Fruit fly (Drosophila melanogaster): ENCODE results near the gene Abcd3.

Abcd3 gene

DNA sequence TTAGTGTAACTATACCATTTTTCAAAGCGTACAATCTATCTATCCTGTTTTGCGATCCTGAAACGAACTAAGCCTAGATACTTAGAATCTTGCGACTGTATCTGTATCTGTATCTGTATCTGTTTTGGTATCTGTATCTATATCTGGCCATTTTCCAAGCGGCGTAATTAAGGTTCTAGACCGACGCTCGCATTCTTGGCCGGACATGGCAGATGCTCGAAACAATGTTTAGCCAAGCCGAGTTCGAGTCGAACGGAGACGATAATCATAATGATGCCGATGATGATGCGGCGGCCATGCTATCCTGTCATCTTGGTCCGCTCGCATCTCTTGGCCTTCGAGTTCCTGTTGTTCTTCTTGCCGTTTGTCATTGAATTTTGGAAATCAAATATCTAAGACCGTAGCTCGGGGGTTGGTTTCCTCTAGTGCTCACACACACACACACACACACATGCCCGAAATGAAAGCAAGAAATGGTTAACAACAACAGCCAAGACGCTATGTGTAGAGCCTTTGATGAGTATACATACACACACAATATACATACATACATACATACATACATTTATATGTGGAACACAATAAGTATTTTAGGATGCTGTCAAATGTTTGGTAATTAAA lies 21.5 kb downstream of the Abcd3 start (continued):
- TF ChIP-seq Awh (GFP tag; IDR thresholded peaks at IDR 0.05) (no peak), bab2 (GFP tag; optimal IDR thresholded peaks at IDR 0.05) (no peak), CG7556 (GFP tag; optimal IDR thresholded peaks at IDR 0.05) (no peak), CG14710 (tag; optimal IDR thresholded peaks at IDR 0.05) (no peak), CG4617 (GFP tag; optimal IDR thresholded peaks at IDR 0.05; ENCODE audit: borderline replicate concordance) (no peak), CG2875 (GFP tag; optimal IDR thresholded peaks at IDR 0.05) (no peak), Tbp (GFP tag; optimal IDR thresholded peaks at IDR 0.05) (no peak), CG10959 (GFP tag; IDR thresholded peaks at IDR 0.05) (no peak), CG4360 (GFP tag; IDR thresholded peaks at IDR 0.05) (peak; percentile 51; the same call in 1 of the 2 replicates), CG13775 (GFP tag; optimal IDR thresholded peaks at IDR 0.05) (no peak), tll (GFP tag; optimal IDR thresholded peaks at IDR 0.05) (peak in 1 of 2 experiments; percentile 63), zen (tag; optimal IDR thresholded peaks at IDR 0.05) (peak; percentile 96), run (tag; optimal IDR thresholded peaks at IDR 0.05) (no peak), Med (GFP tag) (no peak), Xbp1 (GFP tag; optimal IDR thresholded peaks at IDR 0.05) (no peak), CG15479 (GFP tag; optimal IDR thresholded peaks at IDR 0.05) (peak; percentile 85), cg (GFP tag; optimal IDR thresholded peaks at IDR 0.05) (peak; percentile 61), E2f2 (GFP tag; IDR thresholded peaks at IDR 0.05) (no peak), Dll (GFP tag; IDR thresholded peaks at IDR 0.05; ENCODE audit: partially characterized antibody) (no peak), CG14050 (GFP tag; IDR thresholded peaks at IDR 0.05) (no peak), Dbx (GFP tag; IDR thresholded peaks at IDR 0.05) (no peak), gro (GFP tag; optimal IDR thresholded peaks at IDR 0.05) (no peak), CG1024 (GFP tag; IDR thresholded peaks at IDR 0.05) (no peak), Dref (GFP tag; IDR thresholded peaks at IDR 0.05) (no peak), CTCF (GFP tag; optimal IDR thresholded peaks at IDR 0.05) (no peak), D (optimal IDR thresholded peaks at IDR 0.05) (no peak), D (GFP tag; optimal IDR thresholded peaks at IDR 0.05) (no peak), sens-2 (GFP tag; IDR thresholded peaks at IDR 0.05) (no peak), kni (GFP tag; optimal IDR thresholded peaks at IDR 0.05) (peak; percentile 7), pros (GFP tag; optimal IDR thresholded peaks at IDR 0.05) (peak; percentile 98), Asciz (GFP tag; optimal IDR thresholded peaks at IDR 0.05) (no peak), CG11093 (GFP tag; IDR thresholded peaks at IDR 0.05) (no peak), bigmax (GFP tag; optimal IDR thresholded peaks at IDR 0.05) (no peak), CG13624 (GFP tag; optimal IDR thresholded peaks at IDR 0.05) (no peak), seq (GFP tag; IDR thresholded peaks at IDR 0.05) (no peak), ham (GFP tag; IDR thresholded peaks at IDR 0.05) (no peak), Oli (tag; optimal IDR thresholded peaks at IDR 0.05) (no peak), lilli (GFP tag; optimal IDR thresholded peaks at IDR 0.05) (no peak), en (GFP tag; optimal IDR thresholded peaks at IDR 0.05) (no peak), CG10274 (GFP tag; optimal IDR thresholded peaks at IDR 0.05) (no peak), Spps (tag; optimal IDR thresholded peaks at IDR 0.05) (no peak), Atf3 (GFP tag; optimal IDR thresholded peaks at IDR 0.05) (no peak), CG11085 (GFP tag; IDR thresholded peaks at IDR 0.05) (no peak), Vsx1 (GFP tag; optimal IDR thresholded peaks at IDR 0.05) (no peak), CG17186 (GFP tag; optimal IDR thresholded peaks at IDR 0.05) (no peak), CG12155 (GFP tag; optimal IDR thresholded peaks at IDR 0.05) (no peak)
